Fruit fly (Drosophila melanogaster): ENCODE measurements around the gene CG17378.

The CG17378 gene

DNA sequence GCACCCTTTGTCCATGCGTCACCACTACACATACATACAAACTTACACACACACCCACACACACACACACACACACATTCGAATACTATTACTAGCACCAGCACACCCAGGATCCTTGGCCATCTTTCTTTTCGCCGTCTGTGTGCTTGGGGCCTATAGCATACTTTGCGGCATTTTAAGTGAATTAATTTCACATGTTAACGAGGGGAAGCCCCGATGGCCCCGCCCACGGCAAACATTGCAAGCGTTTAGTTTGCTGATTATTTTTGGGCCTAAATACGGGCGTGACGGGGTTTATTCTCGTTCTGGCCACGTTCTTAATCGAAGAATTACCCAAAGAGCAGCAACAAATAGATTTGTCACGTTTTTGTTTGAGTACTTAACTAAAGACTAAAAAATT lies 9.6 kb downstream of the CG17378 start (continued):
- TF ChIP-seq Fer2 (tag; optimal IDR thresholded peaks at IDR 0.05) = no peak
- TF ChIP-seq CG31441 (GFP tag; IDR thresholded peaks at IDR 0.05) = no peak
- no peak for TF ChIP-seq CG15696 (tag; optimal IDR thresholded peaks at IDR 0.05)
- TF ChIP-seq CG15514 (GFP tag; optimal IDR thresholded peaks at IDR 0.05) = no peak
- TF ChIP-seq HLH3B (GFP tag; IDR thresholded peaks at IDR 0.05) = no peak
- peak; percentile 39 for TF ChIP-seq Med (GFP tag)
- TF ChIP-seq NfI (GFP tag; optimal IDR thresholded peaks at IDR 0.05) = no peak
- no peak for TF ChIP-seq CG1024 (GFP tag; IDR thresholded peaks at IDR 0.05)
- TF ChIP-seq CG2199 (GFP tag; IDR thresholded peaks at IDR 0.05) = 0 out of 3 replicates have a peak, but pooled peaks have one; percentile 31
- TF ChIP-seq crol (GFP tag; IDR thresholded peaks at IDR 0.05) = peak; percentile 59
- TF ChIP-seq pb (GFP tag; optimal IDR thresholded peaks at IDR 0.05) = no peak
- TF ChIP-seq nerfin-2 (GFP tag; IDR thresholded peaks at IDR 0.05; ENCODE audit: partially characterized antibody) = no peak
- TF ChIP-seq CG2875 (GFP tag; optimal IDR thresholded peaks at IDR 0.05) = no peak
- no peak for TF ChIP-seq CG17385 (GFP tag; optimal IDR thresholded peaks at IDR 0.05)
- TF ChIP-seq hb (GFP tag; IDR thresholded peaks at IDR 0.05; ENCODE audit: partially characterized antibody) = no peak
- TF ChIP-seq amos (GFP tag; IDR thresholded peaks at IDR 0.05; ENCODE audit: partially characterized antibody) = no peak
- no peak for TF ChIP-seq Opbp (GFP tag; IDR thresholded peaks at IDR 0.05; ENCODE audit: partially characterized antibody)
- no peak for TF ChIP-seq klu (GFP tag; IDR thresholded peaks at IDR 0.05)
- no peak for TF ChIP-seq dmrt99B (tag; optimal IDR thresholded peaks at IDR 0.05)

- peak; percentile 43 for TF ChIP-seq sqz (GFP tag; optimal IDR thresholded peaks at IDR 0.05)
- TF ChIP-seq Awh (GFP tag; IDR thresholded peaks at IDR 0.05) = 0 out of 2 replicates have a peak, but pooled peaks have one; percentile 16
- TF ChIP-seq sens (GFP tag) = peak; percentile 65
- TF ChIP-seq CG30020 (tag; optimal IDR thresholded peaks at IDR 0.05) = no peak
- TF ChIP-seq Med (GFP tag) = peak; percentile 36
Observed at dm6 chr2L:6784235-6784634, 10.4 kb downstream of the CG17378 start.

- TF ChIP-seq CG2120 (GFP tag; optimal IDR thresholded peaks at IDR 0.05) = no peak
- 0 out of 2 replicates have a peak, but pooled peaks have one; percentile 13 for TF ChIP-seq crol (GFP tag; IDR thresholded peaks at IDR 0.05)
- TF ChIP-seq CG13894 (tag; optimal IDR thresholded peaks at IDR 0.05) = peak; percentile 4
- no peak for TF ChIP-seq lola (GFP tag; optimal IDR thresholded peaks at IDR 0.05)
- TF ChIP-seq Hand (GFP tag; optimal IDR thresholded peaks at IDR 0.05) = no peak
- TF ChIP-seq Dll (GFP tag; IDR thresholded peaks at IDR 0.05; ENCODE audit: partially characterized antibody) = no peak
- TF ChIP-seq CG10274 (GFP tag; optimal IDR thresholded peaks at IDR 0.05) = no peak
- TF ChIP-seq Bgb (GFP tag; IDR thresholded peaks at IDR 0.05; ENCODE audit: partially characterized antibody) = no peak
- TF ChIP-seq tio (GFP tag; optimal IDR thresholded peaks at IDR 0.05) = no peak
- TF ChIP-seq Pdp1 (GFP tag; optimal IDR thresholded peaks at IDR 0.05) = peak in 1 of 2 experiments; percentile 29
- TF ChIP-seq Hey (tag; optimal IDR thresholded peaks at IDR 0.05) = peak; percentile 32
- peak; percentile 27 for TF ChIP-seq Med (GFP tag)
- TF ChIP-seq eve (GFP tag; optimal IDR thresholded peaks at IDR 0.05) = peak in 1 of 2 experiments; percentile 18
Observed at dm6 chr2L:6785583-6785982, 11.7 kb downstream of the CG17378 start.

DNA sequence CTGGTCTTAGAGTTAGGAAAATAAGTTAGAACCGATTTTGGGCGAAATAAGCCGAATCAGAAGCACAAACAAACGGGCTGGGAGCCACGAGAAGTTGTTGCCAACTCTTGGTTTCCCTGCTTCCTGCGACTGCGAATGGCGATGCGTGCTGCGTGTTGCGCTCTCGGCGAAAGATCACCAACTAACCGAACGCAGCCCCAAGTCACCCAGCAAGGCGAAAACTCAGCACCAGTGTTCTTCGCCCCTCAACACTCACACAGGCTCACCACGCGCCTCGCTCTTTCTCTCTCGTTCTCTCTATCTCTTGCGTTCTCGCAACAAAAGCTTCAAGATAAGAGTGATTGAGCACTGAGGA lies 12.8 kb downstream of the CG17378 start, which contains the start of gene nrv1:
TSS of gene nrv1 (minus strand) at position 188 of the 355 bp plus-strand sequence.
- TF ChIP-seq ato (GFP tag; IDR thresholded peaks at IDR 0.05; ENCODE audit: partially characterized antibody) (peak; percentile 51; the same call in 1 of the 2 replicates), ci (GFP tag; IDR thresholded peaks at IDR 0.05) (peak; percentile 17; the same call in 2 of the 3 replicates), her (GFP tag; optimal IDR thresholded peaks at IDR 0.05) (no peak), crol (GFP tag; IDR thresholded peaks at IDR 0.05) (peak; percentile 73; the same call in 1 of the 2 replicates), CG42726 (GFP tag; IDR thresholded peaks at IDR 0.05; ENCODE audit: partially characterized antibody) (peak; percentile 81), CG13287 (GFP tag; IDR thresholded peaks at IDR 0.05; ENCODE audit: partially characterized antibody) (peak; percentile 56), CG34224 (GFP tag; IDR thresholded peaks at IDR 0.05; ENCODE audit: partially characterized antibody) (peak; percentile 21; the same call in 1 of the 3 replicates), Trl (optimal IDR thresholded peaks at IDR 0.05) (peak; percentile 78 to 86), Trl (GFP tag; optimal IDR thresholded peaks at IDR 0.05) (no peak), CG7839 (tag; optimal IDR thresholded peaks at IDR 0.05) (no peak), mld (GFP tag; IDR thresholded peaks at IDR 0.05; ENCODE audit: partially characterized antibody) (0 out of 3 replicates have a peak, but pooled peaks have one; percentile 12), chinmo (GFP tag; IDR thresholded peaks at IDR 0.05; ENCODE audit: partially characterized antibody) (peak; percentile 85; the same call in 2 of the 4 replicates), Jarid2 (GFP tag; optimal IDR thresholded peaks at IDR 0.05) (peak; percentile 91)
